Worm (Caenorhabditis elegans): Measurements from ENCODE around the gene H38K22.6.

DNA sequence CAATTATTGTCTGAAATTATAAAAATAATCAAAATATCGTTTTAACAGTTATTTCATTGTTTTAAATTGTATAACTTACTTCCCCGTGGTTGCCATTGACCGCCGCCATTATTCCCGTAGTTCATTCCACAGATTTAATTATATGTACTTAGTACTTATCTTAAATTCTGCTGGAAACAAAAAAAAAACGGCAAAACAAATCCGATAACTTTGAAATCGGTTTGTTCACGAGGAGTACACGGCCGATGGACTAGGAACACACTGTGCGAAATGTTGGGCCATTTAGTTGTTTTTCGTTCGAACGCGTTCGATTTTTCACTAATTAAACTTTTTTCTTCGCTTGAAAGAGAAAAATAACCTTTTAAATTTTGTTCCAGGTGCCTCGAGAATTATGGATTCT is 22.9 kb downstream of the H38K22.6 start, which contains the start of the genes B0285.3 and lcmt-1:
- TF ChIP-seq zag-1 (tag; optimal IDR thresholded peaks at IDR 0.05) (no peak), ztf-11 (tag; optimal IDR thresholded peaks at IDR 0.05) (no peak), nhr-12 (tag; optimal IDR thresholded peaks at IDR 0.05) (no peak), crh-2 (tag; optimal IDR thresholded peaks at IDR 0.05) (peak; percentile 24), snpc-4 (tag; optimal IDR thresholded peaks at IDR 0.05) (no peak), nhr-129 (tag; optimal IDR thresholded peaks at IDR 0.05) (no peak), unc-62 (GFP tag; optimal IDR thresholded peaks at IDR 0.05) (no peak), dmd-4 (tag; optimal IDR thresholded peaks at IDR 0.05) (no peak), ceh-82 (tag; optimal IDR thresholded peaks at IDR 0.05) (no peak), nhr-23 (tag; optimal IDR thresholded peaks at IDR 0.05) (no peak), ama-1 (optimal IDR thresholded peaks at IDR 0.05) (no peak), egl-27 (tag; optimal IDR thresholded peaks at IDR 0.05) (no peak), elt-3 (tag; optimal IDR thresholded peaks at IDR 0.05) (no peak)
